Fruit fly (Drosophila melanogaster): ENCODE results near the gene spi.
A peak's percentile ranks its signal among the peaks of the same experiment; 100 is the strongest.

The spi gene

DNA sequence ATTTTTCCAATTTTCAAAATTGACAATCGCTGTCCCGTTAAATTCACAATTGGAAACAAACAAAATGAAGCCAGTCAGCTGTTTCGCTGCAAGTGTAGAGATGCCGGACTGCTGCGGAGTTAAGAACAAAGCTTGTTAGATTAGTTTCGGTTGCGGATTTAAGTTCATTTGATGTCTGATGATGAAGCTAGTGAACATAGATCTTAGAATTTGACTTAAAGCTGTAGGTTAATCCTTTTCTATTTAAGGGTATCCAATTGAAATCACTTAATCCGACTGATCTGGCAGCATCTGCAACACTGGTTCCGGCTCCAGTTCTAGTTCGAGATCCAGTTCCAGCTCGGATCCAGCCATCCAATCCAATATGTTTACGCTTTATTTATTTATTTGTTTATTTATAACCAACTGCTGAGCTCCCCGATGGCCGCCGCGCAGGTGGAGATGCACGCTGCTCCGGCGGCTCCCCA is 6.8 kb upstream of the spi start, which contains the start of the genes PCNA2 and CG10366 (continued):
- TF ChIP-seq Xbp1 (GFP tag; optimal IDR thresholded peaks at IDR 0.05) (peak; percentile 76), HLH3B (GFP tag; IDR thresholded peaks at IDR 0.05) (0 out of 2 replicates have a peak, but pooled peaks have one; percentile 9), chm (GFP tag; IDR thresholded peaks at IDR 0.05) (no peak), CG8290 (GFP tag; optimal IDR thresholded peaks at IDR 0.05) (peak; percentile 78), CG8290 (tag; optimal IDR thresholded peaks at IDR 0.05) (peak; percentile 60 to 76), CG11085 (GFP tag; IDR thresholded peaks at IDR 0.05) (no peak), Gug (GFP tag; IDR thresholded peaks at IDR 0.05) (no peak), CG11504 (tag; optimal IDR thresholded peaks at IDR 0.05) (peak; percentile 68), pfk (GFP tag; optimal IDR thresholded peaks at IDR 0.05) (no peak), CG2116 (GFP tag; optimal IDR thresholded peaks at IDR 0.05) (peak; percentile 66), Myb (GFP tag; optimal IDR thresholded peaks at IDR 0.05) (peak; percentile 79), Adf1 (GFP tag; IDR thresholded peaks at IDR 0.05) (no peak), Ravus (GFP tag; IDR thresholded peaks at IDR 0.05) (no peak), CG17912 (GFP tag; optimal IDR thresholded peaks at IDR 0.05) (no peak), CG17802 (tag; optimal IDR thresholded peaks at IDR 0.05) (peak; percentile 13), mld (GFP tag; IDR thresholded peaks at IDR 0.05; ENCODE audit: partially characterized antibody) (no peak), CG10979 (tag; optimal IDR thresholded peaks at IDR 0.05) (peak; percentile 51), CG2712 (tag; optimal IDR thresholded peaks at IDR 0.05) (peak; percentile 84), CG4404 (GFP tag; IDR thresholded peaks at IDR 0.05) (peak; percentile 15; the same call in 1 of the 2 replicates), CkIIα-i1 (GFP tag; IDR thresholded peaks at IDR 0.05) (no peak), CG14050 (GFP tag; IDR thresholded peaks at IDR 0.05) (no peak), sisA (GFP tag; IDR thresholded peaks at IDR 0.05) (peak; percentile 44; the same call in 1 of the 2 replicates), CG10147 (GFP tag; optimal IDR thresholded peaks at IDR 0.05) (peak; percentile 43), dan (GFP tag; IDR thresholded peaks at IDR 0.05) (no peak), ranshi (GFP tag; IDR thresholded peaks at IDR 0.05) (no peak), sna (GFP tag; IDR thresholded peaks at IDR 0.05; ENCODE audit: partially characterized antibody) (0 out of 2 replicates have a peak, but pooled peaks have one; percentile 19), ap (GFP tag; IDR thresholded peaks at IDR 0.05) (no peak), Doc2 (GFP tag; IDR thresholded peaks at IDR 0.05) (no peak), CG32532 (GFP tag; IDR thresholded peaks at IDR 0.05) (peak; percentile 64), Oaz (GFP tag; IDR thresholded peaks at IDR 0.05) (no peak), gsb (GFP tag; IDR thresholded peaks at IDR 0.05) (no peak), CG10274 (GFP tag; optimal IDR thresholded peaks at IDR 0.05) (no peak), Hsf (GFP tag; optimal IDR thresholded peaks at IDR 0.05) (peak; percentile 78), CG8281 (tag; optimal IDR thresholded peaks at IDR 0.05) (peak; percentile 27), Atf-2 (GFP tag; optimal IDR thresholded peaks at IDR 0.05) (peak; percentile 57), BEAF-32 (GFP tag; optimal IDR thresholded peaks at IDR 0.05) (peak; percentile 47), Hr51 (GFP tag; optimal IDR thresholded peaks at IDR 0.05) (peak; percentile 49 to 56), C15 (GFP tag; IDR thresholded peaks at IDR 0.05) (no peak), ac (GFP tag; optimal IDR thresholded peaks at IDR 0.05) (no peak), H15 (GFP tag; IDR thresholded peaks at IDR 0.05) (no peak), nmo (GFP tag; optimal IDR thresholded peaks at IDR 0.05) (peak; percentile 81), CG16813 (GFP tag; IDR thresholded peaks at IDR 0.05; ENCODE audit: partially characterized antibody) (no peak), nom (GFP tag; optimal IDR thresholded peaks at IDR 0.05) (peak; percentile 38), CG9817 (tag; optimal IDR thresholded peaks at IDR 0.05) (peak; percentile 77), pnt (GFP tag; optimal IDR thresholded peaks at IDR 0.05) (peak; percentile 69), CG11695 (GFP tag; IDR thresholded peaks at IDR 0.05) (no peak; the same call in 2 of the 3 replicates), pho (GFP tag; optimal IDR thresholded peaks at IDR 0.05) (peak; percentile 65), HLHmδ (GFP tag; optimal IDR thresholded peaks at IDR 0.05) (no peak), amos (GFP tag; IDR thresholded peaks at IDR 0.05; ENCODE audit: partially characterized antibody) (peak; percentile 58; the same call in 1 of the 2 replicates), phol (tag; optimal IDR thresholded peaks at IDR 0.05) (peak; percentile 90), Lhr (GFP tag; optimal IDR thresholded peaks at IDR 0.05) (peak; percentile 96)
